Fruit fly (Drosophila melanogaster) S2 (cell line): ENCODE measurements around the gene Trmt61.

Experiments
- CG8478 ChIP-seq: fragments of >200 bp; optimal IDR thresholded peaks from 2 replicates; lab custom pipeline; 2018
- CTCF ChIP-seq, 2 experiments: fragments of >200 bp; optimal IDR thresholded peaks; 2 replicates each; lab custom pipeline; 2018

The Trmt61 gene

DNA sequence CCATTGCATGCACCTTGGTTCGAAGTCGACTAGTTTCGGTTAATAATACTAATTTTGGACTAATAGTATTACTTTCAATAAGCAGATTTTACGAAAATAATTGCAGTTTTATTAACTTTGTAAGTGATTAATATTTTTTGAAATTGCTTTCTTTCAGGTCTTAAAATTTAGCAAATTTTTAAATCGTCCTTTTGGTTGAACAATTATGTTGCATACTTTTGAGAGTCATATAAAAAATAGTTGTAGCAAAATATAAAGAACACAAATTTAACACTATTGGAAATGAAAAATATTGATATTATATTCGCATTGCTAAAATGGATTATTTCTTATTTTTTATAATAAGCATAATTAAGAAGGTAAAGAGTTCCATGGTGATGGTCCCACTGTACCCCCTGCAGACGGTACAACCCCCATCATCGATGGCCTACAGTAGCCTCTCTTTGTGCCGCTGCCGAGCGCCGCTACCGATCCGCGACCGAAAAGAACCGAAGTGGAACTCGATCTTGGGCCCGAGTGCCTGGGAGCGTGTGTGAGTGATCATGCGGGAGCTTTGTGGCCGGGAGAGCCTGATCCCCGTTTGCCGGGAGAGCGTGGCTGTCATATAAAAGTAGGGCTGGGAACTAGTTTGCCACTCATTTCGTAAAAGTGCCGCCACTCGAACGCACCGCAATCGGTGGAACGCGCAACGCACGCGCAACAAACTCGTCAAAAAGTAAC lies 37.9 kb upstream of the Trmt61 start:
- no peak for TF ChIP-seq CG8478
- TF ChIP-seq CTCF (optimal IDR thresholded peaks at IDR 0.05; lab: Kevin White, UChicago): no peak

DNA sequence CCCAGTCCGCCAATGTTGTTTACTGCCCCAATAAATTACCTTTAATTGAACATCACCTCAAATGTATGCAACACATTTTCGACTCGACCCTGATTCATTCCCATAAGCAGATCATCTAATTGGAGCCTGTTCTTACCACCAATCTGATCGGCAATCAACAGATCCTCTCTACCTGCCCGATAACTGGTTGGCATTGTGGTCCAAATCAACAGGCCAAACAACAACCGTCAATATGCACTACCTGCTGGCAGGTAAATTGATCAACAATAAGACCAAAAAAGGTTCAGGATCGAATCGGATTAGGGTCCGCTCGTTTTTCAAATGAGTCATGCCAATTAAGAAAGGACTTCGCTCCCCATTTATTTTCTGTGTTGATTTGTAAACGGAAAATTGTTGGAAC lies 36.0 kb upstream of the Trmt61 start:
- TF ChIP-seq CG8478 (no peak), CTCF (optimal IDR thresholded peaks at IDR 0.05; lab: Kevin White, UChicago) (no peak)

DNA sequence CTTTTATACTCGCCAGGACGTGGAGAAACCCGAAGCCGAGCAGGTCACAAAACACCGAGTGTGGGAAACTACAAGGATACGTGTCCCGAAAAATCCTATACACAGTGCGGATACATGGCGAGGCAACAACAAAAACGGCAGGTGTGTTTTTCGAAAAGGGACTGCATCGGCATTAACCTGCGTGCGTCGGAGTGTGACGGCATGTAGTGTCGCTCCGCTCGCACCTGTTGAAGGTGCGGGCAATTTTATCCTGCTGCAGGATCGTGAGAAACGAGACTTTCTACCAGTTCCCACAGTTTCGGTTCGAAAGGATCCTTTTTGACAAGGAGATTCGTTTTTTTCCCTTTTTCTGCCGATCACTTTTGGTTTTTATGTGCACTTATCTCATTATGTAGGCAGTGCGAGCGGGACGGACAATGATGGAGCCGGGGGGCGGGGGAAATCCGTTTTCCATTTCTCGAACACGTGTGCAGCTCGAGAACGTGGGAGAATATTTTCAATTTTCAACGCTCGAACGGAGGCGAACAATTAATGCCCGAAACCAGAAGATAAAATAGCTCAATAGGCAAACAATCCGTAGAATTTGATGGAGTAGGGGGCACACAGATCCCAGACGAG lies 34.6 kb upstream of the Trmt61 start:
- no peak for TF ChIP-seq CTCF (optimal IDR thresholded peaks at IDR 0.05; lab: Kevin White, UChicago)
- no peak for TF ChIP-seq CG8478

DNA sequence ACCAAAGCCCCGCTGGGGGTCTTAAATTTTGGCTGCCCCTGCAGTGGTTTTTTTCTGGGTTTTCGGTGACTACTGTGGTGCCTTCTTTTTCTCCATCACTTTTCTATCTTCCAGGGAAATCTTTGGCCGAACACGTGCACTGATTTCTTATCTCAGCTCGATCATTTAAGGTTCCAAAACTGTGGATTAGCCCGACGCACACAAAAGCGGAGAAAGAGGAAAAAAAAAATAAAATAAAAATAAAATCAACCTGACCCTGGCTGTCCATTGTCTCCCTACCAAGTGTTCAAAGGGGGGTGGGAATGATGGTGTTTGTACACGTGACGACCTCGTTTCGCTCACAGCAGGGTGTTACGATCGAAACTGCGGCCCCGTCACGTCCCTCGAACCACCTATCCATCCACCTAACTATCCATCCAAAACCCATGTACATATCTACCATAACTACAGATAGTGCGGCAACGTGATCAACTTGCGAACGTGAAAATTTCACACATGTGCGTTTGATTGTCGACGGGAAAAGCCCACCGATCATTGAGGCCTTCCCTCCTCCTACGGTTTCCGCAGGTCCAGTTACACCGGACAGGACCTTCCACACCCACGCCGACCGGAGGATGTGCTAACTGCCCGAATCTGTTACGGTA lies 32.5 kb upstream of the Trmt61 start:
- TF ChIP-seq CTCF (optimal IDR thresholded peaks at IDR 0.05; lab: Kevin White, UChicago) (no peak), CG8478 (no peak)

DNA sequence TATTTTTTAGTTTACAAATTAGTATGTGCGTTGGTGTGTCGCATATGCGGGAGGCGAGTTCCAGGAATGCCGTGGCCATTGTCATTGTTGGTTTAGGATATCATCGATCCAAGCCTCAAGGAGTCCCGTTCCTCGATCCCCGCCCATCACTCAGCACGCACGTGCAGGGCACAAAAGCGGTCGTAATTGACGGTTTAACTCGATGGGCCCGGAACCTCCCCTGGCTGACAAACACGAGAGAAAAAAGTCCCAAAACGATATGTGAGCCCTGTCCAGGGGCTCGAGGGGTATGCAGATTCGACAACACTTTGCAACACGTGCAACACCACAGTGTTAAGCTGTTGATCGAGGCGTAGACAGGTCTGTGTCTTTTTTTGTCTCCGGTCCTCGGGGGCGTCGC lies 31.4 kb upstream of the Trmt61 start:
- TF ChIP-seq CG8478 (no peak), CTCF (optimal IDR thresholded peaks at IDR 0.05; lab: Kevin White, UChicago) (no peak)

DNA sequence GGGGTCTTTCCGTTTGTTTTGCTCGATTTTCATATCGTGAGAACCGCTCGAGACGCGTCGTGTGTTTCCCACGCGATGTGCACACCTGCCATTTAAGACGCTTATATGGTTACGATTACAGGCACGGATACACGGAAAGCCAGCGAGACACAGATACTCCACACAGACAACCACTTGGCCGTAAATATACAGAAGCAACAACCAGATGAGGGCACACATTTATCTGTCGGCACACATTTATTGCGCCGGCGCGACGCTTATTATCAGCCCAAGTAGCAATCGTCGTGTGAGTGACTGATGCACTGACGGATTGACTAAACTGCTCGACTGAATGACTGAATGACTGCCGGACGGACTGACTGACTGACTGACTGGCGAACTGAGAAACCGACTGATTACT lies 28.7 kb upstream of the Trmt61 start:
- no peak for TF ChIP-seq CG8478
- no peak for TF ChIP-seq CTCF (optimal IDR thresholded peaks at IDR 0.05; lab: Kevin White, UChicago)

DNA sequence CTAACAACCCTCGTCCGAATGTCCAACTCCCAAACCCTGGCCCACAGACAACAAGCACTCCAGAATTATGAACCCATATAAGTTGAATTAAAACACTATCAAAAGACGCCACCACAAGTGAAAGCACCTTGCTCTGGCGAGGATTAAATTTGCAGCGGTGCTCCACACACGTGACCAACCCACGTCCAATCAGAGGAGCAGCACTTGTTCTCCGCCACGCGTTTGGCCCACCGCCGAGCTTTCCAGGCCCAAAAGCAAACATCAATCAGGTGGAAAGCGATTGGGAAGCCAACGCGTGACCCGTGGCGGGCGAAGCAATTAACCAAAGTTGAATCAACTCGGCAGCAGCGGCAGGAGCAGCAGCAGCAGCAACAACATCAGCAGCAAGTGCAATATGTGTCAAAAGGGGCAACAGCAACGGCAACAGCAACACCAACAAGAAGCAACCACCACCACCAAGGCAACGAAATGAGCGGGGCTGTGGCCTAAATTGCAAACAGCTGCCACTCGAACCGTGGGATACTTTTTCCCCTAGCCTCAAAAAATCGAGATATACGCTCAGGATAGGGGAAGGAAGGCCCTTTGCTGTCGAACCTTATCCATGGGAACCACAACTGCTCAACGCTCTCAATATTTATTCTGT lies 27.2 kb upstream of the Trmt61 start:
- TF ChIP-seq CTCF (optimal IDR thresholded peaks at IDR 0.05; lab: Kevin White, UChicago): no peak
- TF ChIP-seq CG8478: no peak

DNA sequence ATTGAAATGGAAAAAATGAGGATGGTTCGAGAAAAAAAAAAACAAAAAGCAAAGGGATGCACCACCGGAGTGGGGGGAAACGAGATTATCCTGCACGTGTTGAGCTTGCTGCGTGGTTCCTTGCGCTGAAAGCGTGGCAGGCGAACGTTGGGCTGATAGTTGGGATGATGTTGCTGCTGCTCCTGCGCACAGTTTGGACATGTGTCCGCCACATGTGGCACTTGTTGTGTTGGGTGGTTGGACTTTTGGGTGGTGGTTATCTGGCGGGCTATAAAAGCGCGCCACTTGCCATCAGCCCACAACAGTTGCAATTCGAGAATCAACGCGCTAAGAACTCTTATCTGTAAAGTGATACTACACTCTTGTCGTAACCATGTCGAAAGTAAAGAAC lies 26.7 kb upstream of the Trmt61 start:
- TF ChIP-seq CG8478 (no peak), CTCF (optimal IDR thresholded peaks at IDR 0.05; lab: Kevin White, UChicago) (no peak)

DNA sequence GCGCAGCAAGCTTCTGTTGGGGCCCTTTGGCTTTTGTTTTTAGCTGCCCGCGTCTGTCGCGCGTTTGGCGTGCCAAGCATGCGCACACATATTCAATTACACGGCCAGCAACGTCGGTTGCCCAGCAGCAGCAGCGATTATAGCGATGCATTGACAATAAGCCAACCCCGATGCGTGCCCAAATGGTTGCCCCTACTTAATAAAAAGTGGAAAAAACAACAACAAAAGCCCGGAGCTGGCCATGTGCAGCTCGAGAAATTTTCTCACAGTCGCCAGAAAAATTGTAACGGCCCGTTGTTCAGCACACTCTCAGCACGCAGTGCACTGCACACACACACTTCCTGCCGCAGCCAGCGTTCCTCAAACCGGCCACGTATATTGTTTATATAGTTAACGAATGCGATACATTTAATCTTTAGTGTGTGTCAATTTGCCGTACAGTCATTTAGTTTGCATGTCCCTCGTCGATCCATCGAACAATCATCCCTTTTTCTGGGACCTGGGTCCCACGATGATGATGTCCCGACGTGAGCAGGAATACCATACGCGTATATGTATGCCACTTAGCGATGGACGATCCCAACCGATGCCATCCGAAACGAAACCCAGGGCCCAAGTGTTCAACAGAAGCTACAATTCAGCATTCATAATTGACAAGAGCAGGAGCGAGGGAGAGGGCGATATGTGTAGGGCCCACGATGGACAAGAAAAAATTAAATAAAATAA lies 24.5 kb upstream of the Trmt61 start:
- no peak for TF ChIP-seq CTCF (optimal IDR thresholded peaks at IDR 0.05; lab: Kevin White, UChicago)

DNA sequence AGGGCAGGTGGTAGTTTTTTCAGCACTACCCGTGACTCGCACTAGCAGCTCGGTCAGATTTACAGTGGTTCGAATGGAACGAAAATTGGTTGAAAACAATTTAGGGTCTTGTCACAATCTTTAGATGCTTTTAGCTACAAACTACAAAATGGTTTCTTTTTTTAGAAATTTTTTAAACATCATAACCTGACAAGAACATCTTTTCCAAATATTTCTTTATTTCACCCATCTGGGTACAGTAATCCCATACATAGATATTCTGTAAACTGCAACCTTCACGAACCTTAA lies 24.0 kb upstream of the Trmt61 start:
- no peak for TF ChIP-seq CG8478
- no peak for TF ChIP-seq CTCF (optimal IDR thresholded peaks at IDR 0.05; lab: Kevin White, UChicago)

DNA sequence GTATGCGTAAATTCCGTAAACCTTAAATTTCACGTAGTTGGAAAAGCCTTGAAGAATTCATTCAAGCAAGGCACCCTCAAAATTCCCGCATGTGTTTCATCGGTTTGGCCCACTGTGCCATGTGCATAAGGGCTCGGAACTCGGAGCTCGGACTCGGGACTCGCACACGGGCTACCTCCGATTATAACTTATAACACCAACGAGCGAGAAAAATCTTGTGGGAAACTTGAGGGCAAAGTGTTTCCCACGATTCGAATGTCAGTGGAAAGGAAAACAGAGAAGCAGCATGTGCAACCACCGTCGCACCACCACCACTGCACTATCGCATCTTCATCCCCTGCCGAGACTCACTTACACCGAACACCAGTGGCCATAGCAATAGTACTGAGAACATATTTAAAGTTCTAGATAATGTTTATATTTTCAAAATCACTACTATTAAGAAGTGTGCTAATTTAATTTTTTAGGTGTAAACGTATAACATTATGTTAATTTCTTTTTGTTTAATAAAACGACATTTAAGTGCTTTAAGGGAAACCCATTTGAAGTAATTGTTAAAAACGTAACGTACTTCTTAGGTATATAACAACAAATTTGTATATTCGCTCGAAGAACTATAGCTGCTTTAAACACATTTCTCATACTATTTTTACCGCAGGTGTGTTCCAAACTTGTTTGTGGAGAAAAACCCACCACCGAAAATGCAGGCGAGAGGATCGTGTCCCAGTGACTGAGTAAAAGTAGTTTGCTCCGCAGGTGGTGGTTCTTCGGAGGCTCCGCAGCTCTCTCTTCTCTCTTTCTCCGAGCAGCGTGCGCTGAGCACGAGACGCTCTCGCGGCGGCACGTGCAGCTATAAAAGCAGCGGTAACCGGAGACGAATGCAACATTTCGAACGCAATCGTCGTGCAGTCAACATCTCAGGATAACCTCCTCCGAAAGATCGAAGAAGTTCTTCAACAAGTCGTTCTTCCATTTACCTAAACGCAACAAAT lies 22.8 kb upstream of the Trmt61 start:
- TF ChIP-seq CG8478: no peak
- no peak for TF ChIP-seq CTCF (optimal IDR thresholded peaks at IDR 0.05; lab: Kevin White, UChicago)

DNA sequence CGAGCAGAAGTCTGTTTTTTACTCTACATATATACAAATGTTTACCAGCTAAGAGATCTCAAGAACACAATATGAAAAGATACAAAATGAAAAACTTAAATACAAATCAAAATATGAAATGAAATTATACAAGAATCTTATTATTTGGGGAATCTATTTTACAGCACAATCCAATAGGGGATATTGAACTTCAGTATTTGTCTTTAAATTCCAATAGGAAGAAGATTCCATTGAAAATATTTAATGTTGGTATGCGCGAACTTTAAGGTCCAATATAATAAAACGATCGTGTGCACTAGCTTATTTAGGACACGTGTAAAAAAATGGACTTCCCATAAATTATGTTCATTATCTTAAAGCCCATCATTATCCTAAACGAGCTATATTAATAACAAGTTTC lies 21.4 kb upstream of the Trmt61 start:
- TF ChIP-seq CTCF (optimal IDR thresholded peaks at IDR 0.05; lab: Kevin White, UChicago) (no peak), CG8478 (no peak)

DNA sequence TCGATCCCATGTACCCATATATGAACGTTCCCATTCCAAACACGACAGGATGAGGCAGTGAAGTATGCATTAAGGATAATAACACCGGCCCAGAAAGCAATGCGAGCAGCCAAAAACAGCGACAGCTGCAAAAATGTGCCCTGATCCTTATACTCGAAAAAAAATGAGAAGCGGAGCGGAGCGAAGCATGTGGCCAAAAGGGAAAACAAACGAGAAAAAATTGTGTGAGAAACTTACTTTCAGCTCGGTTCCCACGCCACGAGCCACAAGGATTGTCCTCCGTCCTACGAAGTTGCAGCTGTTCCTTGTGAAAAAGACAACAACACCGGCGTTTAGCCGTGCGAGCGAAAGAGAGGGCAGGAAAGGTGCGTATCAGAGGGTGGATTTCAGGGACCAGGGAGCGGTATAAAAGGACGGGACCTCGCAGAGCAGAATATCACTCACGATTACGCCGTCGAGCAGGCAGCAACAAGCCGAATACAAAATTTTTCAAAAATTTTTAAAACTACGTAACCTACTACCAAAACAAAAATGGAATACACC lies 19.4 kb upstream of the Trmt61 start:
- no peak for TF ChIP-seq CG8478
- TF ChIP-seq CTCF (optimal IDR thresholded peaks at IDR 0.05; lab: Kevin White, UChicago): no peak

DNA sequence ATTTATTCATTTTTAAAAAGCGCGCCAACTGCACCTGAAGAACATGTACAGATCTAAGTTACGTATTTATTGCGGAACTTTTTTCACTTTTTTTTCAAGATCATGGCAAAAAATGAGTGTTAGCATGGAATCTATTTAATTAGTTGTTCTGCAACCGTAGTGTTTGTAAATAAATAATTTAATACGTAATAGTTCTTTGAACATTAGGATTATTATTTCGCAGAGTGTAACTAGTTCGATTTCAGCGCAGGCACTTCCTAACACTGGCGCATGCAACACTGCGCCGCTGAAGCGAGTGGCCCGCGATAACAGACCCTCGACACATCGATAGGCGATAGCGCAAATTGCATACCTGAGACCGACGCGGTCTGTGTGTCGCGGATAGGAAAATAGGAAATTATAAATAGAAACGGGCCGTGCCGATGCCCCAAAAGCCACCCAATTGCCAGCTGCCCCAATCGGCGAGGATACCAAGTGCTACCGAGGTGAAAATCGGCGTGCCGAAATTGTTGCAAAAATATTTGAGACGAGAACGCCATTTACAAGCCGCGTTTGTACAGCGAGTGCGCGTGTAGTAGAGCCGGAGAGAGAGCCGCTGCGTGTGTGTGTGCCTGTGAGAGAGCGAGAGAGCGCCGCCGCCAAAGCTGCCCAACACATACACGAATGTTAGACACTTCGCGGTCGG lies 17.7 kb upstream of the Trmt61 start, which contains the start of gene gro:
gro (plus strand) TSS at position 320 of the 685 bp plus-strand sequence.
- no peak for TF ChIP-seq CG8478
- peak; percentile 33 to 34 for TF ChIP-seq CTCF (optimal IDR thresholded peaks at IDR 0.05; lab: Kevin White, UChicago)
